Fruit fly (Drosophila melanogaster) whole organism, embryonic: ENCODE data around the gene CG13084.
A peak's percentile ranks its signal among the peaks of the same experiment; 100 is the strongest.

ENCODE experiments used
- Antp ChIP-seq: fragments of 200-800 bp; sonication (Bioruptor generic); optimal IDR thresholded peaks from 3 replicates; lab custom pipeline; 2016; ENCODE audit warnings: missing biosample characterization, missing genetic modification characterization
- BEAF-32 ChIP-seq: fragments of 200-800 bp; sonication (Bioruptor generic); optimal IDR thresholded peaks from 3 replicates; lab custom pipeline; 2017; ENCODE audit warnings: missing biosample characterization, missing genetic modification characterization, mild to moderate bottlenecking, moderate library complexity, missing genetic modification reagents
- Bgb ChIP-seq: fragments of 200-800 bp; sonication (Bioruptor generic); IDR thresholded peaks from 2 replicates; pipeline ENCODE4 v1.3.6; 2022; ENCODE audit warnings: missing biosample characterization, missing genetic modification characterization; ENCODE audit not compliant: partially characterized antibody
- CG10565 ChIP-seq: fragments of 200-800 bp; sonication (Bioruptor generic); optimal IDR thresholded peaks from 3 replicates; lab custom pipeline; 2016; ENCODE audit warnings: missing biosample characterization, mild to moderate bottlenecking, missing genetic modification characterization
- CG11093 ChIP-seq: fragments of 200-800 bp; sonication (Bioruptor generic); IDR thresholded peaks from 3 replicates; pipeline ENCODE4 v1.3.6; 2022; ENCODE audit warnings: missing biosample characterization, missing genetic modification characterization
- CG11398 ChIP-seq: fragments of 200-800 bp; sonication (Bioruptor generic); optimal IDR thresholded peaks from 2 replicates; lab custom pipeline; 2016; ENCODE audit warnings: missing biosample characterization, missing genetic modification characterization
- CG15601 ChIP-seq: fragments of 200-800 bp; sonication (Bioruptor generic); optimal IDR thresholded peaks from 3 replicates; lab custom pipeline; 2019; ENCODE audit warnings: missing biosample characterization, mild to moderate bottlenecking, missing genetic modification characterization, moderate library complexity
- CG18262 ChIP-seq: fragments of 200-800 bp; optimal IDR thresholded peaks from 3 replicates; lab custom pipeline; 2019; ENCODE audit warnings: missing biosample characterization, mild to moderate bottlenecking, missing genetic modification characterization, moderate library complexity
- CG2116 ChIP-seq: fragments of 200-800 bp; sonication (Bioruptor generic); optimal IDR thresholded peaks from 3 replicates; lab custom pipeline; 2018; ENCODE audit warnings: missing biosample characterization, mild to moderate bottlenecking, missing genetic modification characterization
- CG2202 ChIP-seq: fragments of 200-800 bp; sonication (Bioruptor generic); optimal IDR thresholded peaks from 2 replicates; lab custom pipeline; 2018; ENCODE audit warnings: missing biosample characterization, mild to moderate bottlenecking, missing genetic modification characterization
- CG2712 ChIP-seq: fragments of 200-800 bp; optimal IDR thresholded peaks from 3 replicates; lab custom pipeline; 2019; ENCODE audit warnings: missing biosample characterization, mild to moderate bottlenecking, missing genetic modification characterization, moderate library complexity
- CG2875 ChIP-seq: fragments of 200-800 bp; sonication (Bioruptor generic); optimal IDR thresholded peaks from 2 replicates; lab custom pipeline; 2017; ENCODE audit warnings: missing biosample characterization, mild to moderate bottlenecking, missing genetic modification characterization, missing genetic modification reagents
- CG30431 ChIP-seq: fragments of 200-800 bp; sonication (Bioruptor generic); optimal IDR thresholded peaks from 2 replicates; lab custom pipeline; 2017; ENCODE audit warnings: missing biosample characterization, missing genetic modification characterization
- CG4282 ChIP-seq: fragments of 200-800 bp; sonication (Bioruptor generic); optimal IDR thresholded peaks from 2 replicates; lab custom pipeline; 2016; ENCODE audit warnings: missing biosample characterization, missing genetic modification characterization
- CG5245 ChIP-seq: fragments of 200-800 bp; sonication (Bioruptor generic); optimal IDR thresholded peaks from 3 replicates; lab custom pipeline; 2016; ENCODE audit warnings: missing biosample characterization, missing genetic modification characterization
- CG6689 ChIP-seq: fragments of 200-800 bp; sonication (Bioruptor generic); IDR thresholded peaks from 2 replicates; pipeline ENCODE4 v1.3.6; 2022; ENCODE audit warnings: missing biosample characterization, missing genetic modification characterization
- CG6854 ChIP-seq: fragments of 200-800 bp; sonication (Bioruptor generic); optimal IDR thresholded peaks from 3 replicates; lab custom pipeline; 2017; ENCODE audit warnings: missing biosample characterization, mild to moderate bottlenecking, missing genetic modification characterization
- CG7839 ChIP-seq: fragments of 200-800 bp; sonication (Bioruptor generic); optimal IDR thresholded peaks from 3 replicates; lab custom pipeline; 2018; ENCODE audit warnings: missing biosample characterization, mild to moderate bottlenecking, missing genetic modification characterization, moderate library complexity
- CG9437 ChIP-seq: fragments of 200-800 bp; sonication (Bioruptor generic); optimal IDR thresholded peaks from 2 replicates; lab custom pipeline; 2018; ENCODE audit warnings: missing biosample characterization, mild to moderate bottlenecking, missing genetic modification characterization
- E2f2 ChIP-seq: fragments of 200-800 bp; sonication (Bioruptor generic); IDR thresholded peaks from 2 replicates; pipeline ENCODE4 v1.3.6; 2022; ENCODE audit warnings: missing biosample characterization, missing genetic modification characterization
- Ets97D ChIP-seq: fragments of 200-800 bp; sonication (Bioruptor generic); optimal IDR thresholded peaks from 3 replicates; lab custom pipeline; 2016; ENCODE audit warnings: missing biosample characterization, missing genetic modification characterization
- HLH4C ChIP-seq: fragments of 200-800 bp; sonication (Bioruptor generic); IDR thresholded peaks from 3 replicates; pipeline ENCODE4 v1.3.6; 2022; ENCODE audit warnings: missing biosample characterization, missing genetic modification characterization; ENCODE audit not compliant: partially characterized antibody
- Hmx ChIP-seq: fragments of 200-800 bp; sonication (Bioruptor generic); optimal IDR thresholded peaks from 2 replicates; lab custom pipeline; 2016; ENCODE audit warnings: missing biosample characterization, missing genetic modification characterization
- Opbp ChIP-seq: fragments of 200-800 bp; sonication (Bioruptor generic); IDR thresholded peaks from 3 replicates; pipeline ENCODE4 v1.3.6; 2022; ENCODE audit warnings: missing biosample characterization, missing genetic modification characterization; ENCODE audit not compliant: partially characterized antibody
- PHDP ChIP-seq: fragments of 200-800 bp; sonication (Bioruptor generic); optimal IDR thresholded peaks from 3 replicates; lab custom pipeline; 2018; ENCODE audit warnings: missing biosample characterization, mild to moderate bottlenecking, missing genetic modification characterization, moderate library complexity
- Ssrp ChIP-seq: fragments of 200-800 bp; sonication (Bioruptor generic); optimal IDR thresholded peaks from 2 replicates; lab custom pipeline; 2018; ENCODE audit warnings: missing biosample characterization, mild to moderate bottlenecking, missing genetic modification characterization, moderate library complexity
- TFAM ChIP-seq: fragments of 200-800 bp; sonication (Bioruptor generic); optimal IDR thresholded peaks from 2 replicates; lab custom pipeline; 2017; ENCODE audit warnings: missing biosample characterization, missing genetic modification characterization, inconsistent platforms
- Xbp1 ChIP-seq: fragments of 200-800 bp; sonication (Bioruptor generic); optimal IDR thresholded peaks from 3 replicates; lab custom pipeline; 2016; ENCODE audit warnings: missing biosample characterization, mild to moderate bottlenecking, missing genetic modification characterization
- ab ChIP-seq: fragments of 200-800 bp; sonication (Bioruptor generic); optimal IDR thresholded peaks from 2 replicates; lab custom pipeline; 2016; ENCODE audit warnings: missing biosample characterization, missing genetic modification characterization
- al ChIP-seq: fragments of 200-800 bp; sonication (Bioruptor generic); IDR thresholded peaks from 2 replicates; pipeline ENCODE4 v1.3.6; 2022; ENCODE audit warnings: missing biosample characterization, missing genetic modification characterization
- eve ChIP-seq, 2 experiments: fragments of >200 bp; optimal IDR thresholded peaks; 2 replicates each; lab custom pipeline; 2017; ENCODE audit warnings: missing biosample characterization in 2 of 2, missing genetic modification characterization in 2 of 2
- ftz-f1 ChIP-seq: fragments of 200-800 bp; sonication (Bioruptor generic); optimal IDR thresholded peaks from 2 replicates; lab custom pipeline; 2016; ENCODE audit warnings: missing biosample characterization, missing genetic modification characterization
- gce ChIP-seq: fragments of 200-800 bp; sonication (Bioruptor generic); IDR thresholded peaks from 3 replicates; pipeline ENCODE4 v1.3.6; 2022; ENCODE audit warnings: missing biosample characterization, missing genetic modification characterization
- gcm2 ChIP-seq: fragments of 200-800 bp; sonication (Bioruptor generic); optimal IDR thresholded peaks from 2 replicates; lab custom pipeline; 2016; ENCODE audit warnings: missing biosample characterization, missing genetic modification characterization
- gsb ChIP-seq: fragments of 200-800 bp; sonication (Bioruptor generic); IDR thresholded peaks from 2 replicates; pipeline ENCODE4 v1.3.6; 2022; ENCODE audit warnings: missing biosample characterization, missing genetic modification characterization
- hbn ChIP-seq: fragments of 200-800 bp; sonication (Bioruptor generic); IDR thresholded peaks from 2 replicates; pipeline ENCODE4 v1.3.6; 2022; ENCODE audit warnings: missing biosample characterization, missing genetic modification characterization; ENCODE audit not compliant: partially characterized antibody
- inv ChIP-seq: fragments of 200-800 bp; sonication (Bioruptor generic); IDR thresholded peaks from 2 replicates; pipeline ENCODE4 v1.3.6; 2022; ENCODE audit warnings: missing biosample characterization, missing genetic modification characterization; ENCODE audit not compliant: partially characterized antibody
- klu ChIP-seq: fragments of 200-800 bp; sonication (Bioruptor generic); IDR thresholded peaks from 2 replicates; pipeline ENCODE4 v1.3.6; 2022; ENCODE audit warnings: missing biosample characterization, missing genetic modification characterization
- knrl ChIP-seq: fragments of 200-800 bp; sonication (Bioruptor generic); IDR thresholded peaks from 3 replicates; pipeline ENCODE4 v1.3.6; 2022; ENCODE audit warnings: missing biosample characterization, missing genetic modification characterization; ENCODE audit not compliant: partially characterized antibody
- lola ChIP-seq, 3 experiments: fragments of >200 bp in 2 of 3; fragments of 200-800 bp in 1 of 3; sonication (Bioruptor generic) in 1 of 3; optimal IDR thresholded peaks; 2 replicates each; lab custom pipeline; 2017 to 2019; ENCODE audit warnings: missing biosample characterization in 3 of 3, missing genetic modification characterization in 3 of 3, mild to moderate bottlenecking in 1 of 3, moderate library complexity in 1 of 3
- lov ChIP-seq, 2 experiments: fragments of 200-800 bp in 1 of 2; fragments of >200 bp in 1 of 2; sonication (Bioruptor generic) in 1 of 2; IDR thresholded peaks in 1 of 2; optimal IDR thresholded peaks in 1 of 2; 2 replicates in 1 of 2; 3 replicates in 1 of 2; pipeline versions ENCODE4 v1.3.6 to Lab custom; 2017 to 2022; ENCODE audit warnings: missing biosample characterization in 1 of 2, missing genetic modification characterization in 1 of 2
- ro ChIP-seq: fragments of 200-800 bp; sonication (Bioruptor generic); IDR thresholded peaks from 2 replicates; pipeline ENCODE4 v1.3.6; 2022; ENCODE audit warnings: missing biosample characterization, missing genetic modification characterization
- sens ChIP-seq: fragments of 200-800 bp; sonication (Bioruptor generic); peaks from one replicate; lab custom pipeline; 2016; ENCODE audit warnings: missing biosample characterization, missing genetic modification characterization
- sens-2 ChIP-seq: fragments of 200-800 bp; sonication (Bioruptor generic); IDR thresholded peaks from 2 replicates; pipeline ENCODE4 v1.3.6; 2022; ENCODE audit warnings: missing biosample characterization, missing genetic modification characterization
- shn ChIP-seq: fragments of 200-800 bp; sonication (Bioruptor generic); optimal IDR thresholded peaks from 3 replicates; lab custom pipeline; 2016; ENCODE audit warnings: missing biosample characterization, missing genetic modification characterization
- so ChIP-seq: fragments of 200-800 bp; sonication (Bioruptor generic); IDR thresholded peaks from 3 replicates; pipeline ENCODE4 v1.3.6; 2022; ENCODE audit warnings: missing biosample characterization, missing genetic modification characterization
- stwl ChIP-seq: fragments of 200-800 bp; sonication (Bioruptor generic); optimal IDR thresholded peaks from 3 replicates; lab custom pipeline; 2018; ENCODE audit warnings: missing biosample characterization, mild to moderate bottlenecking, missing genetic modification characterization, moderate library complexity
- sug ChIP-seq: fragments of 200-800 bp; optimal IDR thresholded peaks from 2 replicates; lab custom pipeline; 2019; ENCODE audit warnings: missing biosample characterization, mild to moderate bottlenecking, missing genetic modification characterization, moderate library complexity
- yki ChIP-seq: fragments of >200 bp; optimal IDR thresholded peaks from 3 replicates; lab custom pipeline; 2018
- z ChIP-seq: fragments of 200-800 bp; sonication (Bioruptor generic); IDR thresholded peaks from 3 replicates; pipeline ENCODE4 v1.3.6; 2022; ENCODE audit warnings: missing biosample characterization, missing genetic modification characterization
- zen2 ChIP-seq: fragments of 200-800 bp; sonication (Bioruptor generic); IDR thresholded peaks from 3 replicates; pipeline ENCODE4 v1.3.6; 2022; ENCODE audit warnings: missing biosample characterization, missing genetic modification characterization; ENCODE audit not compliant: partially characterized antibody

The CG13084 gene

DNA sequence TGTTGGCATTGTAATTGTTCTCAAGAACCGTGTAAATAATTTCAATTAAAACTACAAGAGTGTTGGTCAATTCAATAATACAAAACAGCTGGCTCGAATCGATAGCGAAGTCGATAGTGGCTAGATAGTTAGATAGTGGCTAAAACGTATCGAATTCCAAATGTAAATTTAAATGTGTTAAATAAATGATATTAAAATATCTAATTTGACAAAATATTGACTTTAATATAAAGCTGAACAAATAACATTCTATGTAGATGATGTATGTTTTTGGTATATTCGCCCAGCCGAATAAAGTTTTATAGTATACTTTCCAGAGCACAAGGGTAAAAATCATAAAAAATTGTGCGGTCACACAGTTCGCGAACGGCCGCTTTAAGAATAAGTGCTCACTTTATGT, 41.6 kb downstream of the CG13084 start, which contains the start of the genes Dpm1 and CG10137 (continued):
- TF ChIP-seq Hmx (GFP tag; lab: Kevin White, UChicago) (no peak), stwl (tag; lab: Kevin White, UChicago) (peak; percentile 93), so (GFP tag; lab: Robert Waterston, UW) (no peak), TFAM (GFP tag; lab: Kevin White, UChicago) (no peak), hbn (GFP tag; lab: Robert Waterston, UW) (peak; percentile 61), ab (GFP tag; lab: Kevin White, UChicago) (no peak), ro (GFP tag; lab: Robert Waterston, UW) (no peak), gcm2 (no peak), lov (optimal IDR thresholded peaks at IDR 0.05; lab: Kevin White, UChicago) (no peak), lov (GFP tag; IDR thresholded peaks at IDR 0.05; lab: Robert Waterston, UW) (no peak), Ets97D (GFP tag; lab: Kevin White, UChicago) (peak; percentile 54), CG6854 (no peak), gsb (GFP tag; lab: Robert Waterston, UW) (no peak), CG5245 (GFP tag; lab: Kevin White, UChicago) (no peak), al (GFP tag; lab: Robert Waterston, UW) (no peak), CG7839 (tag; lab: Kevin White, UChicago) (peak; percentile 8), klu (GFP tag; lab: Robert Waterston, UW) (no peak), E2f2 (GFP tag; lab: Robert Waterston, UW) (peak; percentile 62), CG11398 (GFP tag; lab: Kevin White, UChicago) (no peak), Xbp1 (GFP tag; lab: Kevin White, UChicago) (peak; percentile 3), CG18262 (tag; lab: Kevin White, UChicago) (peak; percentile 1), CG2712 (tag; lab: Kevin White, UChicago) (peak; percentile 23), Bgb (GFP tag; lab: Robert Waterston, UW) (peak; percentile 73), CG30431 (no peak), z (no peak), CG4282 (no peak), CG2875 (GFP tag; lab: Kevin White, UChicago) (no peak), PHDP (tag; lab: Kevin White, UChicago) (peak; percentile 1), ftz-f1 (GFP tag; lab: Kevin White, UChicago) (no peak), eve (GFP tag; optimal IDR thresholded peaks at IDR 0.05; lab: Kevin White, UChicago) (no peak), CG10565 (GFP tag; lab: Kevin White, UChicago) (no peak), lola (GFP tag; optimal IDR thresholded peaks at IDR 0.05; lab: Kevin White, UChicago) (no peak), BEAF-32 (peak; percentile 82), CG2202 (tag; lab: Kevin White, UChicago) (no peak), CG11093 (GFP tag; lab: Robert Waterston, UW) (no peak), CG2116 (GFP tag; lab: Kevin White, UChicago) (peak; percentile 74), Antp (no peak), gce (no peak), inv (GFP tag; lab: Robert Waterston, UW) (peak; percentile 40; the same call in 1 of the 2 replicates), sens-2 (GFP tag; lab: Robert Waterston, UW) (no peak), CG9437 (GFP tag; lab: Kevin White, UChicago) (no peak), Opbp (GFP tag; lab: Robert Waterston, UW) (peak; percentile 78), shn (GFP tag; lab: Kevin White, UChicago) (no peak), zen2 (GFP tag; lab: Robert Waterston, UW) (peak; percentile 53; the same call in 1 of the 3 replicates), CG6689 (GFP tag; lab: Robert Waterston, UW) (no peak), HLH4C (GFP tag; lab: Robert Waterston, UW) (peak; percentile 69), sens (peak; percentile 48), knrl (GFP tag; lab: Robert Waterston, UW) (peak; percentile 60), yki (lab: Kevin White, UChicago) (no peak), sug (tag; lab: Kevin White, UChicago) (peak; percentile 5), Ssrp (tag; lab: Kevin White, UChicago) (no peak), CG15601 (tag; lab: Kevin White, UChicago) (peak; percentile 15)
